Fruit fly (Drosophila melanogaster) whole organism: Measurements from ENCODE around the gene Bem46.

Experiments used
- CG8478 ChIP-seq: fragments of >200 bp; optimal IDR thresholded peaks from 2 replicates; lab custom pipeline; 2018; ENCODE audit warnings: inconsistent platforms
- Dll ChIP-seq: fragments of >200 bp; optimal IDR thresholded peaks from 2 replicates; lab custom pipeline; 2017
- EcR ChIP-seq, 2 experiments: fragments of >200 bp; optimal IDR thresholded peaks; 2 replicates each; lab custom pipeline; 2017; ENCODE audit warnings: missing biosample characterization in 2 of 2, missing genetic modification characterization in 2 of 2, missing genetic modification reagents in 2 of 2
- pan ChIP-seq: fragments of >200 bp; optimal IDR thresholded peaks from 2 replicates; lab custom pipeline; 2017
- psq ChIP-seq: fragments of >200 bp; optimal IDR thresholded peaks from 2 replicates; lab custom pipeline; 2017
- usp ChIP-seq: fragments of >200 bp; optimal IDR thresholded peaks from 2 replicates; lab custom pipeline; 2017; ENCODE audit warnings: missing biosample characterization, missing genetic modification characterization, mixed read lengths

DNA sequence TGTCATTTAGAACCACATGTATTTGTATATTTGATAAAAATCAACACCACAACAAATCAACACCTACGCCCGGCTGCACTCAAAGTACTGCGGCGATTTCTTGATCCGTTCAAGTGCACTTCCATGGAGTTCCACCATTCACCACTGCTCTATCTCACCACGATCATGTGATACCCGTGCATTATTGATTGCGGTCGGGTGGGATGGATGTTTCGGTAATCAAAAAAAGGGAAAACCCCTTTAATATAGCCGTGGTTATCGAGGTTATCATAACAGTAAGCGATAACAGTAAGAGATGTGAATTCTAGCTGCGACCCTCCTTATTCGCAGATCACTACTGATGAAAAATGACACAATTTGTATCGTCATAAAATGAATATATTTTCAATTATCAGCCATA, 30.3 kb downstream of the Bem46 start, which contains the start of the genes CG17224 and CG17264:
- TF ChIP-seq psq (lab: Kevin White, UChicago) (no peak), CG8478 (lab: Kevin White, UChicago) (no peak), pan (lab: Kevin White, UChicago) (no peak), EcR (GFP tag; optimal IDR thresholded peaks at IDR 0.05; lab: Kevin White, UChicago) (no peak), Dll (no peak), usp (GFP tag; lab: Kevin White, UChicago) (no peak)
